Worm (Caenorhabditis elegans): Measurements from ENCODE around the gene srbc-55.

- TF ChIP-seq nhr-6 (tag; optimal IDR thresholded peaks at IDR 0.05) (no peak), lin-39 (tag; optimal IDR thresholded peaks at IDR 0.05) (no peak), ceh-82 (tag; optimal IDR thresholded peaks at IDR 0.05) (no peak), T20F7.1 (GFP tag; optimal IDR thresholded peaks at IDR 0.05) (no peak), cey-2 (tag; optimal IDR thresholded peaks at IDR 0.05; ENCODE audit: borderline replicate concordance, insufficient read depth) (no peak), unc-62 (GFP tag; optimal IDR thresholded peaks at IDR 0.05 in 1 of 2) (no peak), unc-62 (tag; optimal IDR thresholded peaks at IDR 0.05) (no peak), lim-7 (GFP tag; IDR thresholded peaks at IDR 0.05) (no peak), nhr-25 (tag; optimal IDR thresholded peaks at IDR 0.05; ENCODE audit: borderline replicate concordance, insufficient read depth) (no peak), nhr-41 (GFP tag; IDR thresholded peaks at IDR 0.05) (no peak), aly-2 (tag; optimal IDR thresholded peaks at IDR 0.05) (no peak), jun-1 (tag; optimal IDR thresholded peaks at IDR 0.05) (no peak), fkh-10 (GFP tag; optimal IDR thresholded peaks at IDR 0.05) (no peak), Y48G9A.11 (GFP tag; IDR thresholded peaks at IDR 0.05) (no peak), zfp-2 (tag; optimal IDR thresholded peaks at IDR 0.05) (no peak)
Observed at ce11 chrV:15793270-15793669, 36.5 kb downstream of the srbc-55 start, which contains the start of gene T26E4.7.

All from whole organism, L4 larva.